Fruit fly (Drosophila melanogaster) whole organism, wandering third instar larva: Measurements from ENCODE around the gene Blm.

Experiments
- Abd-B ChIP-seq: fragments of >200 bp; optimal IDR thresholded peaks from 2 replicates; lab custom pipeline; 2017; ENCODE audit warnings: missing biosample characterization, missing genetic modification characterization
- CG32264 ChIP-seq: fragments of 200-800 bp; sonication (Bioruptor generic); optimal IDR thresholded peaks from 2 replicates; lab custom pipeline; 2016; ENCODE audit warnings: missing biosample characterization, missing genetic modification characterization
- CG9705 ChIP-seq: fragments of 200-800 bp; sonication (Bioruptor generic); optimal IDR thresholded peaks from 2 replicates; lab custom pipeline; 2018; ENCODE audit warnings: missing biosample characterization, mild to moderate bottlenecking, missing genetic modification characterization
- CrebA ChIP-seq: fragments of 200-800 bp; sonication (Bioruptor generic); optimal IDR thresholded peaks from 2 replicates; lab custom pipeline; 2016; ENCODE audit warnings: missing biosample characterization, mild to moderate bottlenecking, missing genetic modification characterization, borderline replicate concordance
- Dfd ChIP-seq: fragments of >200 bp; optimal IDR thresholded peaks from 2 replicates; lab custom pipeline; 2017; ENCODE audit warnings: missing biosample characterization, missing genetic modification characterization
- Dif ChIP-seq: fragments of 200-275, 200-300 bp; sonication (Bioruptor generic); optimal IDR thresholded peaks from 2 replicates; lab custom pipeline; 2018; ENCODE audit warnings: missing biosample characterization, missing genetic modification characterization; ENCODE audit not compliant: partially characterized antibody
- GATAd ChIP-seq: sonication (Bioruptor generic); optimal IDR thresholded peaks from 2 replicates; lab custom pipeline; 2016; ENCODE audit warnings: missing biosample characterization, missing genetic modification characterization
- HLH106 ChIP-seq: fragments of 200-800 bp; optimal IDR thresholded peaks from 3 replicates; lab custom pipeline; 2019; ENCODE audit warnings: missing biosample characterization, mild to moderate bottlenecking, missing genetic modification characterization, moderate library complexity
- Hnf4 ChIP-seq: fragments of 200-800 bp; sonication (Bioruptor generic); optimal IDR thresholded peaks from 2 replicates; lab custom pipeline; 2016; ENCODE audit warnings: missing biosample characterization, mild to moderate bottlenecking, missing genetic modification characterization
- Hr78 ChIP-seq: fragments of >200 bp; optimal IDR thresholded peaks from 2 replicates; lab custom pipeline; 2017; ENCODE audit warnings: missing biosample characterization, missing genetic modification characterization
- Hr83 ChIP-seq: fragments of 200-300 bp; sonication (Bioruptor generic); optimal IDR thresholded peaks from 2 replicates; lab custom pipeline; 2016; ENCODE audit warnings: missing biosample characterization, mild to moderate bottlenecking, missing genetic modification characterization, moderate library complexity; ENCODE audit not compliant: poor library complexity, severe bottlenecking
- Jra ChIP-seq: sonication (Bioruptor generic); optimal IDR thresholded peaks from 2 replicates; lab custom pipeline; 2016; ENCODE audit warnings: missing biosample characterization, missing genetic modification characterization
- Mio ChIP-seq: sonication (Bioruptor generic); optimal IDR thresholded peaks from 2 replicates; lab custom pipeline; 2016; ENCODE audit warnings: missing biosample characterization, missing genetic modification characterization
- Myc ChIP-seq: fragments of >200 bp; optimal IDR thresholded peaks from 2 replicates; lab custom pipeline; 2017
- N ChIP-seq: fragments of >200 bp; optimal IDR thresholded peaks from 2 replicates; lab custom pipeline; 2018; ENCODE audit warnings: missing biosample characterization, missing external identifiers, missing genetic modification characterization
- OdsH ChIP-seq: fragments of 200-800 bp; sonication (Bioruptor generic); optimal IDR thresholded peaks from 2 replicates; lab custom pipeline; 2016; ENCODE audit warnings: missing biosample characterization, mild to moderate bottlenecking, missing genetic modification characterization
- Rel ChIP-seq, 2 experiments: fragments of 200-800 bp; sonication (Bioruptor generic) in 1 of 2; optimal IDR thresholded peaks; 2 replicates in 1 of 2; 3 replicates in 1 of 2; lab custom pipeline; 2016 to 2019; ENCODE audit warnings: mild to moderate bottlenecking in 2 of 2, missing biosample characterization in 2 of 2, missing genetic modification characterization in 2 of 2, moderate library complexity in 1 of 2
- Sp1 ChIP-seq: fragments of 200-800 bp; sonication (Bioruptor generic); optimal IDR thresholded peaks from 3 replicates; lab custom pipeline; 2019; ENCODE audit warnings: missing biosample characterization, mild to moderate bottlenecking, missing genetic modification characterization, moderate library complexity
- Vsx2 ChIP-seq: fragments of 200-300, 225-300 bp; sonication (Bioruptor generic); optimal IDR thresholded peaks from 2 replicates; lab custom pipeline; 2018; ENCODE audit warnings: missing biosample characterization, missing genetic modification characterization; ENCODE audit not compliant: partially characterized antibody
- br ChIP-seq: fragments of 200-800 bp; sonication (Bioruptor generic); optimal IDR thresholded peaks from 2 replicates; lab custom pipeline; 2016; ENCODE audit warnings: missing biosample characterization, missing genetic modification characterization
- brk ChIP-seq: fragments of 200-800 bp; sonication (Bioruptor generic); optimal IDR thresholded peaks from 2 replicates; lab custom pipeline; 2016; ENCODE audit warnings: missing biosample characterization, mild to moderate bottlenecking, missing genetic modification characterization
- dl ChIP-seq, 2 experiments: fragments of 175-275, 200-275 bp in 1 of 2; fragments of 200-275 bp in 1 of 2; sonication (Bioruptor generic); optimal IDR thresholded peaks; lab custom pipeline; 2018; ENCODE audit warnings: mild to moderate bottlenecking in 2 of 2, missing biosample characterization in 2 of 2, missing genetic modification characterization in 2 of 2, moderate library complexity in 2 of 2; ENCODE audit not compliant: partially characterized antibody in 2 of 2, insufficient read depth in 1 of 2
- dmrt93B ChIP-seq: fragments of 200-800 bp; sonication (Bioruptor generic); optimal IDR thresholded peaks from 2 replicates; lab custom pipeline; 2018; ENCODE audit warnings: missing biosample characterization, mild to moderate bottlenecking, missing genetic modification characterization
- dsf ChIP-seq: sonication (Bioruptor generic); optimal IDR thresholded peaks from 2 replicates; lab custom pipeline; 2016; ENCODE audit warnings: missing biosample characterization, missing genetic modification characterization, borderline replicate concordance
- ey ChIP-seq: fragments of 200-800 bp; sonication (Bioruptor generic); optimal IDR thresholded peaks from 2 replicates; lab custom pipeline; 2016; ENCODE audit warnings: missing biosample characterization, missing genetic modification characterization
- foxo ChIP-seq, 2 experiments: fragments of 200-800 bp; sonication (Bioruptor generic); optimal IDR thresholded peaks; 2 replicates in 1 of 2; 3 replicates in 1 of 2; lab custom pipeline; 2016 to 2017; ENCODE audit warnings: missing biosample characterization in 2 of 2, missing genetic modification characterization in 2 of 2
- fru ChIP-seq: fragments of 200-800 bp; sonication (Bioruptor generic); optimal IDR thresholded peaks from 3 replicates; lab custom pipeline; 2016; ENCODE audit warnings: missing biosample characterization, mild to moderate bottlenecking, missing genetic modification characterization
- h ChIP-seq: fragments of 200-800 bp; sonication (Bioruptor generic); optimal IDR thresholded peaks from 3 replicates; lab custom pipeline; 2016; ENCODE audit warnings: missing biosample characterization, mild to moderate bottlenecking, missing genetic modification characterization
- jim ChIP-seq: fragments of 175-275, 200-325 bp; sonication (Bioruptor generic); optimal IDR thresholded peaks from 2 replicates; lab custom pipeline; 2016; ENCODE audit warnings: missing biosample characterization, mild to moderate bottlenecking, missing genetic modification characterization
- lola ChIP-seq: fragments of >200 bp; optimal IDR thresholded peaks from 2 replicates; lab custom pipeline; 2017; ENCODE audit warnings: missing biosample characterization, missing genetic modification characterization
- pan ChIP-seq: fragments of >200 bp; optimal IDR thresholded peaks from 2 replicates; lab custom pipeline; 2017
- psq ChIP-seq: fragments of 200-800 bp; sonication (Bioruptor generic); optimal IDR thresholded peaks from 3 replicates; lab custom pipeline; 2017; ENCODE audit warnings: missing biosample characterization, mild to moderate bottlenecking, missing genetic modification characterization, moderate library complexity
- rgr ChIP-seq: fragments of 200-800 bp; sonication (Bioruptor generic); optimal IDR thresholded peaks from 3 replicates; lab custom pipeline; 2016; ENCODE audit warnings: missing biosample characterization, mild to moderate bottlenecking, missing genetic modification characterization
- sage ChIP-seq: fragments of 200-800 bp; sonication (Bioruptor generic); optimal IDR thresholded peaks from 2 replicates; lab custom pipeline; 2016; ENCODE audit warnings: missing biosample characterization, mild to moderate bottlenecking, missing genetic modification characterization
- sv ChIP-seq: fragments of 200-800 bp; sonication (Bioruptor generic); optimal IDR thresholded peaks from 3 replicates; lab custom pipeline; 2016; ENCODE audit warnings: missing biosample characterization, missing genetic modification characterization
- tai ChIP-seq: sonication (Bioruptor generic); optimal IDR thresholded peaks from 2 replicates; lab custom pipeline; 2016; ENCODE audit warnings: missing biosample characterization, missing genetic modification characterization
- usp ChIP-seq: fragments of >200 bp; optimal IDR thresholded peaks from 2 replicates; lab custom pipeline; 2017; ENCODE audit warnings: missing biosample characterization, missing genetic modification characterization
- woc ChIP-seq: sonication (Bioruptor generic); optimal IDR thresholded peaks from 2 replicates; lab custom pipeline; 2016; ENCODE audit warnings: missing biosample characterization, mild to moderate bottlenecking, missing genetic modification characterization

Gene Blm

DNA sequence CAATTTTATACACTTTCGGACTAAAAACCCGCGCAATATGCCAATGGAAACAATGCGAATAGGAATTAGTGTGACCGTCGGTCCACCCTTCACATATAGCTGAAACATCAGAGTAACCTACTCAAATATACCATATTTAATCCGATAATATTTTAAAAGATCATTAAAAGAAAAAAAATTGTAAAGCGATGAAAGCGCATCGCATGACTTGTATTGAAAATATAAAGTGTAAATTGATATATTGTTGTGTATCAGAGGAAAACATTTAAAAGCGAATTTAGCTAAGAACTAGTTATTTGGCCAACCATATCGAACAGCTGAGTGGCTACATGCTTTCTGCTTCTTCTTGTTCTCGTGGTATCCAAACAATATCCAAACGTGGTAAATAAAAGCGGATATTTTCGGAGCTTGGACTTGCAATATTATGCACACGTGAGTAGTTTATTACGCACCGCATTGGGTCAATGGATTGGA is at the start of gene Blm, which contains the start of gene CG14722:
Gene Blm (minus strand): TSS at position 54 of the 474 bp plus-strand sequence.
Gene CG14722 (plus strand): TSS at position 161 of the 474 bp plus-strand sequence.
- TF ChIP-seq CrebA (GFP tag; lab: Kevin White, UChicago) (no peak), Myc (lab: Kevin White, UChicago) (peak; percentile 73), Rel (GFP tag; optimal IDR thresholded peaks at IDR 0.05; lab: Kevin White, UChicago) (no peak), Rel (tag; optimal IDR thresholded peaks at IDR 0.05; lab: Kevin White, UChicago) (peak; percentile 1)

- TF ChIP-seq foxo (GFP tag; optimal IDR thresholded peaks at IDR 0.05; lab: Kevin White, UChicago), result no peak
- TF ChIP-seq Rel (GFP tag; optimal IDR thresholded peaks at IDR 0.05; lab: Kevin White, UChicago), result no peak
- peak; percentile 70 for TF ChIP-seq Rel (tag; optimal IDR thresholded peaks at IDR 0.05; lab: Kevin White, UChicago)
- TF ChIP-seq tai, result no peak
- TF ChIP-seq Sp1, result no peak
- TF ChIP-seq HLH106 (tag; lab: Kevin White, UChicago), result peak; percentile 74
- TF ChIP-seq rgr (GFP tag; lab: Kevin White, UChicago), result no peak
- no peak for TF ChIP-seq dl (GFP tag; optimal IDR thresholded peaks at IDR 0.05; lab: Kevin White, UChicago; ENCODE audit: insufficient read depth in 1 of 2, partially characterized antibody in 2 of 2)
- no peak for TF ChIP-seq fru (GFP tag; lab: Kevin White, UChicago)
- TF ChIP-seq OdsH (GFP tag; lab: Kevin White, UChicago), result peak; percentile 41
- TF ChIP-seq sv (GFP tag; lab: Kevin White, UChicago), result peak; percentile 41
- no peak for TF ChIP-seq Jra
- TF ChIP-seq GATAd (GFP tag; lab: Kevin White, UChicago), result no peak
- no peak for TF ChIP-seq Dfd (GFP tag; lab: Kevin White, UChicago)
- TF ChIP-seq Abd-B (GFP tag; lab: Kevin White, UChicago), result no peak
- TF ChIP-seq psq (GFP tag; lab: Kevin White, UChicago), result peak; percentile 37
- TF ChIP-seq Vsx2 (GFP tag; lab: Kevin White, UChicago), result no peak
- no peak for TF ChIP-seq Hr78
- TF ChIP-seq CG9705 (GFP tag; lab: Kevin White, UChicago), result peak; percentile 65
- TF ChIP-seq usp (GFP tag; lab: Kevin White, UChicago), result no peak
Measured at dm6 chr3R:11786695-11787226, 45.2 kb upstream of the Blm start, which contains the start of the genes prd1 and HisCl1. Gene prd1 (minus strand): TSS chr3R:11787014. Gene HisCl1 (plus strand): TSS chr3R:11787176.

DNA sequence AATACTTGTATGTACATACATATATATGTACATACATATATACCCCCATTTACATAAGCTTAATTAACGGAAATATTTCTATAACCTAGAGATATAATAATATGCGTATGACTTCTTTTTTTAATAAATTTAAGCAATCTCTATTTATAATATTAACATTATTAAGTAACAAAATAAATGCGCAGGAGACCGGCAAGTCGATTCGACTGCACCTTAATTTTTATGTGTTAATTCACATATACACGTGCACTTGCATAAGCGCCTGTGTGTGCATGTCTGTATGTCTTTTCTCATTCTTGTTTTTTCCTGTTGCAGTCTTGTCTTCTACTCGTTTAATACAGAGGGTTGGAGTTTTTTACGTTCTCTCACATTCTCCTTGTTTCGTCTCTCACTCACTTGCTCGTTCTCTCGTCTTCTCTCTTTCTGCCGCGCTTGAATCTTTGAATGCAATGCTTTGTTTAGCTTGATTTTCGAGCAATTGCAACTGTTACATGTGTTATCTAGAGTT is 38.7 kb upstream of the Blm start:
- TF ChIP-seq sage (GFP tag; lab: Kevin White, UChicago), result peak; percentile 91
- peak in 1 of 2 experiments; percentile 96 for TF ChIP-seq foxo (GFP tag; optimal IDR thresholded peaks at IDR 0.05; lab: Kevin White, UChicago)
- peak; percentile 31 for TF ChIP-seq jim (GFP tag; lab: Kevin White, UChicago)
- no peak for TF ChIP-seq GATAd (GFP tag; lab: Kevin White, UChicago)
- TF ChIP-seq Sp1, result peak; percentile 96
- TF ChIP-seq Hr78, result no peak
- TF ChIP-seq rgr (GFP tag; lab: Kevin White, UChicago), result peak; percentile 94
- peak; percentile 7 for TF ChIP-seq Myc (lab: Kevin White, UChicago)
- TF ChIP-seq CG32264 (GFP tag; lab: Kevin White, UChicago), result peak; percentile 25
- TF ChIP-seq sv (GFP tag; lab: Kevin White, UChicago), result peak; percentile 73
- peak; percentile 82 for TF ChIP-seq br (GFP tag; lab: Kevin White, UChicago)
- peak; percentile 74 for TF ChIP-seq CG9705 (GFP tag; lab: Kevin White, UChicago)
- TF ChIP-seq dmrt93B (GFP tag; lab: Kevin White, UChicago), result peak; percentile 95
- TF ChIP-seq fru (GFP tag; lab: Kevin White, UChicago), result peak; percentile 90
- TF ChIP-seq Dif, result peak; percentile 56
- peak; percentile 80 for TF ChIP-seq Hnf4 (GFP tag; lab: Kevin White, UChicago)
- TF ChIP-seq CrebA (GFP tag; lab: Kevin White, UChicago), result no peak
- TF ChIP-seq Vsx2 (GFP tag; lab: Kevin White, UChicago), result no peak
- TF ChIP-seq ey (GFP tag; lab: Kevin White, UChicago), result peak; percentile 84
- peak; percentile 57 for TF ChIP-seq Jra
- no peak for TF ChIP-seq N (GFP tag; lab: Kevin White, UChicago)
- peak; percentile 71 for TF ChIP-seq woc (GFP tag; lab: Kevin White, UChicago)
- TF ChIP-seq Dfd (GFP tag; lab: Kevin White, UChicago), result no peak
- peak; percentile 94 for TF ChIP-seq OdsH (GFP tag; lab: Kevin White, UChicago)
- peak; percentile 95 for TF ChIP-seq HLH106 (tag; lab: Kevin White, UChicago)
- peak; percentile 55 to 59 for TF ChIP-seq dl (GFP tag; optimal IDR thresholded peaks at IDR 0.05; lab: Kevin White, UChicago; ENCODE audit: insufficient read depth in 1 of 2, partially characterized antibody in 2 of 2)
- TF ChIP-seq usp (GFP tag; lab: Kevin White, UChicago), result no peak
- TF ChIP-seq dsf (GFP tag; lab: Kevin White, UChicago), result peak; percentile 62
- peak; percentile 61 for TF ChIP-seq brk (GFP tag; lab: Kevin White, UChicago)
- TF ChIP-seq Rel (GFP tag; optimal IDR thresholded peaks at IDR 0.05; lab: Kevin White, UChicago), result peak; percentile 81
- TF ChIP-seq Rel (tag; optimal IDR thresholded peaks at IDR 0.05; lab: Kevin White, UChicago), result peak; percentile 42
- TF ChIP-seq Hr83 (GFP tag; lab: Kevin White, UChicago), result peak; percentile 61
- no peak for TF ChIP-seq lola (GFP tag; lab: Kevin White, UChicago)
- TF ChIP-seq h (GFP tag; lab: Kevin White, UChicago), result peak; percentile 91
- no peak for TF ChIP-seq Mio (GFP tag; lab: Kevin White, UChicago)
- TF ChIP-seq Abd-B (GFP tag; lab: Kevin White, UChicago), result no peak
- TF ChIP-seq pan (lab: Kevin White, UChicago), result no peak
- peak; percentile 96 for TF ChIP-seq psq (GFP tag; lab: Kevin White, UChicago)
- TF ChIP-seq tai, result no peak
